Fruit fly (Drosophila melanogaster): Measurements from ENCODE around the gene CG14689.

Gene CG14689

DNA sequence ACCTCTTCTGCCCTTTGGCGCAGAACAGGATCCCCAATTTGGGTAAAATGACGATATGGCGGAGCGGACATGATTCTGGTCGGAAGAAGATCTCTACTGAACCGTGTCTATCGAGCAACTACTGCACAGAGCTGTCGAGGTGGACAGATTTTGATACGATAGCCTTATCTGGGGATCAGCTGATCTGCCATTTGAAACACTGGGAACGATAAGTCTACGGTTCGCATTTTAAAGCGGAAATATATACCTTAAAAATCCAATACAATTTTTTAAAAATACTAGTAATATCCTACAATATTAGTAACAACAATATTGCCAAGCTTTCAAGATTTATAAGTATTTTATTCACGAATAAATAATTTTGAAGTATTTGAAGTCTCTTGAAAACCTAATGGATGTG lies 1.8 kb downstream of the CG14689 start, which contains the start of gene CG31373:
Gene CG31373 (minus strand): TSS at position 101 of the 400 bp plus-strand sequence.
- TF ChIP-seq foxo (GFP tag; optimal IDR thresholded peaks at IDR 0.05): no peak
- no peak for TF ChIP-seq GATAd (GFP tag; optimal IDR thresholded peaks at IDR 0.05)
- TF ChIP-seq Mio (GFP tag; optimal IDR thresholded peaks at IDR 0.05): no peak
- TF ChIP-seq Hr83 (GFP tag; optimal IDR thresholded peaks at IDR 0.05; ENCODE audit: poor library complexity, severe bottlenecking): no peak
- no peak for TF ChIP-seq tai (GFP tag; optimal IDR thresholded peaks at IDR 0.05)
- no peak for TF ChIP-seq Abd-B (GFP tag; optimal IDR thresholded peaks at IDR 0.05)
- TF ChIP-seq dsf (GFP tag; optimal IDR thresholded peaks at IDR 0.05; ENCODE audit: borderline replicate concordance): no peak
- TF ChIP-seq pan (optimal IDR thresholded peaks at IDR 0.05): no peak
- no peak for TF ChIP-seq Vsx2 (GFP tag; optimal IDR thresholded peaks at IDR 0.05; ENCODE audit: partially characterized antibody)
- TF ChIP-seq psq (GFP tag; optimal IDR thresholded peaks at IDR 0.05): no peak
- TF ChIP-seq fru (GFP tag; optimal IDR thresholded peaks at IDR 0.05): no peak
- no peak for TF ChIP-seq N (GFP tag; optimal IDR thresholded peaks at IDR 0.05)
- no peak for TF ChIP-seq ey (GFP tag; optimal IDR thresholded peaks at IDR 0.05)
- no peak for TF ChIP-seq jim (GFP tag; optimal IDR thresholded peaks at IDR 0.05)
- no peak for TF ChIP-seq Sp1 (GFP tag; optimal IDR thresholded peaks at IDR 0.05)
- TF ChIP-seq dmrt93B (GFP tag; optimal IDR thresholded peaks at IDR 0.05): no peak

DNA sequence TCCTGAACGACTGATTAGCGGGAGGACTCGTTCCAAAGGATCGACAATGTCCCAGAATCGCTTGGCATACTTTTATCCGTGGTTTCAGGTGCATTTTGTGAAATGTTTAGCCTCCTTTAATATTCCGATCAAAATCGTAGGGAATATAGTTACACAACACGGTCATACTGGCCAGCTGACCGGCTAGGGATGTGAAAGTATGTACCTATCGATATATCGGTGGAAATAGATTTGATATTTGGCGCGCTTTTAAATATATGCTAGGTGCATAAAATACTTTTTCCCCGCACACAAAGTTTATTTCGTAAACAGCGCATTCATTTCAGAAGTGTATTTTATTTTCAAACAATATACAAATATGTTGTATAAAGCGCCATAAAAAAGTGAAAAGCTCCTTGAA lies 2.9 kb downstream of the CG14689 start, which contains the start of gene CG31278:
Gene CG31278 (minus strand): TSS at position 172 of the 400 bp plus-strand sequence.
- TF ChIP-seq sv (GFP tag; optimal IDR thresholded peaks at IDR 0.05) (no peak), psq (GFP tag; optimal IDR thresholded peaks at IDR 0.05) (no peak), dsf (GFP tag; optimal IDR thresholded peaks at IDR 0.05; ENCODE audit: borderline replicate concordance) (no peak), tai (GFP tag; optimal IDR thresholded peaks at IDR 0.05) (no peak), dl (GFP tag; optimal IDR thresholded peaks at IDR 0.05; ENCODE audit: insufficient read depth in 1 of 2, partially characterized antibody in 2 of 2) (no peak), Hr83 (GFP tag; optimal IDR thresholded peaks at IDR 0.05; ENCODE audit: poor library complexity, severe bottlenecking) (no peak), Myc (optimal IDR thresholded peaks at IDR 0.05) (no peak), Jra (GFP tag; optimal IDR thresholded peaks at IDR 0.05) (no peak)

DNA sequence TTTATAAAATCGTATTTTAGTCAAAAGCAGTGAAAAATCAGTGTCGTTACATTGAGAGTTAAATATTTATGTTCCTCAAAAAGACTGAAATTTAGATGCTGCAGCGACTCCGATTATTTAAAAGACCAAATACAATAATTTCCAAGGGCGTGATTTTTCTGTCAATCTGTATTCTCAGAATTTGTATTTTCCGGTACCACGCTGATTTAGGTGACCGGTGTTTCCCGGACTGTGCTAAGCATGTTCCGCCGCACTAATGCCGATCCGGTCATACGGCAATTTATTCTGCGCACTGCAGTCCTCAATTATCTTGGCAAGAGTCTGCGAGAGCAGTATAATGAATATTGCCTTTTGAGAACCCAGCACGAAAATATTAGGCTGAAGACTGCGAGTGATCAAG lies 4.3 kb downstream of the CG14689 start, which contains the start of the genes CG31467 and CG14684:
Gene CG31467 (minus strand): TSS at position 101 of the 400 bp plus-strand sequence.
Gene CG14684 (plus strand): TSS at position 212 of the 400 bp plus-strand sequence.
- TF ChIP-seq Rel (GFP tag; optimal IDR thresholded peaks at IDR 0.05) (no peak), Rel (tag; optimal IDR thresholded peaks at IDR 0.05) (no peak), HLH106 (tag; optimal IDR thresholded peaks at IDR 0.05) (no peak), dl (GFP tag; optimal IDR thresholded peaks at IDR 0.05; ENCODE audit: insufficient read depth in 1 of 2, partially characterized antibody in 2 of 2) (no peak), Hr83 (GFP tag; optimal IDR thresholded peaks at IDR 0.05; ENCODE audit: poor library complexity, severe bottlenecking) (no peak), woc (GFP tag; optimal IDR thresholded peaks at IDR 0.05) (no peak), br (GFP tag; optimal IDR thresholded peaks at IDR 0.05) (no peak), Dif (GFP tag; optimal IDR thresholded peaks at IDR 0.05; ENCODE audit: partially characterized antibody) (no peak), pan (optimal IDR thresholded peaks at IDR 0.05) (no peak), dmrt93B (GFP tag; optimal IDR thresholded peaks at IDR 0.05) (no peak), Myc (optimal IDR thresholded peaks at IDR 0.05) (no peak), Abd-B (GFP tag; optimal IDR thresholded peaks at IDR 0.05) (no peak), OdsH (GFP tag; optimal IDR thresholded peaks at IDR 0.05) (no peak), h (GFP tag; optimal IDR thresholded peaks at IDR 0.05) (no peak), jim (GFP tag; optimal IDR thresholded peaks at IDR 0.05) (no peak)

DNA sequence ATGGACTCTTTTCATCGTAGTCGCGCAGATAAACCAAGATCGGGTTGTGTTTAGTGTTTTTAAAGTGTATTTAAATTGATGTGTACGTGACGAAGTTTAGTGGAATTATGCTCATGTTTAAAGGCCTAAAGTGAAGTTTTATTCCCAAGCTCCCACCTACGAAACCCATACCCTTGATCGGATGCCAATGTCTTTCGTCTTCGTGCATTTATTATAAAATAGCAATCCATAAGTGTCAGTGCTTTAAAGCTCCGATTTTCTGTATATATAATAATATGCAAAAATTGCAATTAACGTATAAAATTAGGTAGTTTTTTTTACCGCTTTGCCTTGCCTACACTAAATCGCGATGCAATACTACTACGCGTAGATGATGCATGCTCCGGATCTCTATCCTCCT lies 6.1 kb downstream of the CG14689 start, which contains the start of gene CG31391:
Gene CG31391 (minus strand): TSS at position 101 of the 400 bp plus-strand sequence.
- no peak for TF ChIP-seq GATAd (GFP tag; optimal IDR thresholded peaks at IDR 0.05)
- no peak for TF ChIP-seq Vsx2 (GFP tag; optimal IDR thresholded peaks at IDR 0.05; ENCODE audit: partially characterized antibody)
- TF ChIP-seq jim (GFP tag; optimal IDR thresholded peaks at IDR 0.05): no peak
- no peak for TF ChIP-seq h (GFP tag; optimal IDR thresholded peaks at IDR 0.05)
- TF ChIP-seq lola (GFP tag; optimal IDR thresholded peaks at IDR 0.05): no peak
- TF ChIP-seq dl (GFP tag; optimal IDR thresholded peaks at IDR 0.05; ENCODE audit: insufficient read depth in 1 of 2, partially characterized antibody in 2 of 2): no peak

DNA sequence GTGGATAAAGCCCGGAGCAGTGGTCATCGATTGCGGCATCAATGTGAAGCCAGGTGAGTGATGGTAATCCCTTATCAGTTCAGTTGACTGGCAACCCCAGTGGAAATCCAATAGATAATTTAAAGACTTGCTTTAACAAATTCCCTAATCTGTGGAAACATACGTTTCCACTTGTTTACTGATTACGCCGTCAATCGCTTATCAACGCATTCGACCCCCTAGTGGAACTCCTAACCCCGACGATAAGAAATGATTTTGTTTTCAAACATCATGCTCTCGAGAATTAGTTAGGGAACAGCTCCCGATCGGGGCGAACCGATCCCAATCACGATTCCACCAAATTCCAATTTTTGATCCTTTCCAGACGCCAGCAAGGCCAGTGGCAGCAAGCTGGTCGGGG lies 10.4 kb downstream of the CG14689 start:
- TF ChIP-seq N (GFP tag; optimal IDR thresholded peaks at IDR 0.05) (no peak), Vsx2 (GFP tag; optimal IDR thresholded peaks at IDR 0.05; ENCODE audit: partially characterized antibody) (no peak)

All from whole organism, wandering third instar larva.